Worm (Caenorhabditis elegans): ENCODE measurements around the gene C55C3.6.

- no peak for TF ChIP-seq ama-1 (optimal IDR thresholded peaks at IDR 0.05)
- no peak for TF ChIP-seq ceh-9 (tag; optimal IDR thresholded peaks at IDR 0.05)
- TF ChIP-seq pha-4 (tag; optimal IDR thresholded peaks at IDR 0.05), result no peak
- no peak for TF ChIP-seq elt-2 (tag; optimal IDR thresholded peaks at IDR 0.05)
- no peak for TF ChIP-seq ceh-18 (tag; optimal IDR thresholded peaks at IDR 0.05)
- TF ChIP-seq nhr-232 (tag; optimal IDR thresholded peaks at IDR 0.05), result no peak
- TF ChIP-seq rnt-1 (tag; optimal IDR thresholded peaks at IDR 0.05), result no peak
- TF ChIP-seq nhr-11 (tag; optimal IDR thresholded peaks at IDR 0.05), result no peak
- TF ChIP-seq tbx-2 (tag; optimal IDR thresholded peaks at IDR 0.05), result no peak
Observed at ce11 chrIV:5700372-5700771, 17.4 kb downstream of the C55C3.6 start.

All from whole organism, late embryonic.